Fruit fly (Drosophila melanogaster) whole organism, pupa: ENCODE results near the gene CG3529.

Experiments
- CG10348 ChIP-seq: fragments of 200-800 bp; sonication (Bioruptor generic); IDR thresholded peaks from 2 replicates; pipeline ENCODE4 v1.3.6; 2022; ENCODE audit warnings: missing biosample characterization, missing genetic modification characterization
- CG12605 ChIP-seq: fragments of 200-800 bp; sonication (Bioruptor generic); IDR thresholded peaks from 2 replicates; pipeline ENCODE4 v1.3.6; 2022; ENCODE audit warnings: missing biosample characterization, missing genetic modification characterization
- CG13204 ChIP-seq: fragments of 200-800 bp; sonication (Bioruptor generic); optimal IDR thresholded peaks from 2 replicates; lab custom pipeline; 2018; ENCODE audit warnings: missing biosample characterization, mild to moderate bottlenecking, missing genetic modification characterization, moderate library complexity
- CG14655 ChIP-seq: fragments of 200-800 bp; sonication (Bioruptor generic); optimal IDR thresholded peaks from 3 replicates; lab custom pipeline; 2017; ENCODE audit warnings: mild to moderate bottlenecking, missing biosample characterization, missing genetic modification reagents, missing genetic modification characterization
- CG15710 ChIP-seq: fragments of 200-800 bp; sonication (Bioruptor generic); optimal IDR thresholded peaks from 2 replicates; lab custom pipeline; 2018; ENCODE audit warnings: missing biosample characterization, mild to moderate bottlenecking, missing genetic modification characterization, moderate library complexity
- CG17806 ChIP-seq: fragments of 200-800 bp; sonication (Bioruptor generic); optimal IDR thresholded peaks from 2 replicates; lab custom pipeline; 2018; ENCODE audit warnings: missing biosample characterization, mild to moderate bottlenecking, missing genetic modification characterization, moderate library complexity
- CG32121 ChIP-seq: fragments of 200-800 bp; sonication (Bioruptor generic); IDR thresholded peaks from 2 replicates; pipeline ENCODE4 v1.3.6; 2022; ENCODE audit warnings: missing biosample characterization, missing genetic modification characterization
- CG34367 ChIP-seq: fragments of 200-800 bp; sonication (Bioruptor generic); optimal IDR thresholded peaks from 2 replicates; lab custom pipeline; 2018; ENCODE audit warnings: missing biosample characterization, mild to moderate bottlenecking, missing genetic modification characterization
- CG4496 ChIP-seq: fragments of 200-800 bp; sonication (Bioruptor generic); IDR thresholded peaks from 3 replicates; pipeline ENCODE4 v1.3.6; 2022; ENCODE audit warnings: missing biosample characterization, missing genetic modification characterization
- CG8159 ChIP-seq: fragments of 200-800 bp; sonication (Bioruptor generic); optimal IDR thresholded peaks from 3 replicates; lab custom pipeline; 2018; ENCODE audit warnings: missing biosample characterization, mild to moderate bottlenecking, missing genetic modification characterization, moderate library complexity
- CG8301 ChIP-seq: fragments of 200-800 bp; sonication (Bioruptor generic); optimal IDR thresholded peaks from 2 replicates; lab custom pipeline; 2018; ENCODE audit warnings: missing biosample characterization, mild to moderate bottlenecking, missing genetic modification characterization
- CG9948 ChIP-seq: fragments of 200-800 bp; sonication (Bioruptor generic); optimal IDR thresholded peaks from 2 replicates; lab custom pipeline; 2018; ENCODE audit warnings: missing biosample characterization, mild to moderate bottlenecking, missing genetic modification characterization, moderate library complexity
- D1 ChIP-seq: fragments of 200-800 bp; sonication (Bioruptor generic); optimal IDR thresholded peaks from 2 replicates; lab custom pipeline; 2018; ENCODE audit warnings: missing biosample characterization, mild to moderate bottlenecking, missing genetic modification characterization, moderate library complexity
- EcR ChIP-seq: fragments of 200-800 bp; sonication (Bioruptor generic); optimal IDR thresholded peaks from 3 replicates; lab custom pipeline; 2019; ENCODE audit warnings: missing biosample characterization, missing genetic modification characterization, mild to moderate bottlenecking, moderate library complexity, missing genetic modification reagents
- Ets98B ChIP-seq: fragments of 200-800 bp; sonication (Bioruptor generic); IDR thresholded peaks from 2 replicates; pipeline ENCODE4 v1.3.6; 2022; ENCODE audit warnings: missing biosample characterization, missing genetic modification characterization
- Pif1A ChIP-seq: fragments of 200-800 bp; sonication (Bioruptor generic); optimal IDR thresholded peaks from 3 replicates; lab custom pipeline; 2016; ENCODE audit warnings: missing biosample characterization, missing genetic modification characterization
- Pif1B ChIP-seq: fragments of 200-800 bp; sonication (Bioruptor generic); optimal IDR thresholded peaks from 3 replicates; lab custom pipeline; 2016; ENCODE audit warnings: missing biosample characterization, missing genetic modification characterization
- Snoo ChIP-seq: fragments of 200-800 bp; sonication (Bioruptor generic); optimal IDR thresholded peaks from 3 replicates; lab custom pipeline; 2017; ENCODE audit warnings: missing biosample characterization, mild to moderate bottlenecking, missing genetic modification characterization, inconsistent platforms
- fd96Ca ChIP-seq: fragments of 200-800 bp; sonication (Bioruptor generic); IDR thresholded peaks from 3 replicates; pipeline ENCODE4 v1.3.6; 2022; ENCODE audit warnings: missing biosample characterization, missing genetic modification characterization
- gl ChIP-seq: fragments of 200-800 bp; sonication (Bioruptor generic); optimal IDR thresholded peaks from 2 replicates; lab custom pipeline; 2018; ENCODE audit warnings: missing biosample characterization, mild to moderate bottlenecking, missing genetic modification characterization
- rn ChIP-seq: fragments of 200-800 bp; sonication (Bioruptor generic); IDR thresholded peaks from 2 replicates; pipeline ENCODE4 v1.3.6; 2022; ENCODE audit warnings: missing biosample characterization, missing genetic modification characterization

CG3529 gene

DNA sequence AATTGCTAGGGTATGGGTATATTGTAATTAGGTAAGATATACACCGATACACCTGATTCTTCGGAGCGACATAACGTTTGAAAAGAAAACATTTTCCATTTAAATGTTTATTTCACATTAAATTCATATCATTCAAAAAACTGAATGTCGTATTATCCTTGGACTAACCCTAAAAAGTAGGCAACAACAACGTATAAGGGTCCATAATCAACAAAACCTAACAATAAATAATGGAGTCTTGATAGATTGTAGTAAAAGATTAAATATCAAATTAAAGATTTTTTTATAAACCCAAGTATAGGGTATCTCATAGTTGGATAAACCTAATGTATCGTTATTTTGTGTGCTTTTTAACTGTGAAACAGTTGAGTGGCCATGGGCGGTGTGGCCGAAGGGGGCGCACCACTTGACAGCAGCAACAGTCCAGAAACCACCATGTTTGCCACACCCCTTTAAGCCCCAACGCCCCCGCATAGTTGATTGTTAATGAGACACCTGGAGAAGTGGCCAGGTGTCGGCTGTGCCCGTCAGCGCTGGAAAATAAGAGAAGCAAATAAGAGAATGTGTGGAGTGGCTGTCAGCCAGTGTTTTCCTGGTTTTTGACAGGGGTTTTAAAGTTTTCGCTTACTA lies 21.7 kb downstream of the CG3529 start:
- TF ChIP-seq CG8301 (tag; lab: Kevin White, UChicago), result no peak
- no peak for TF ChIP-seq fd96Ca (GFP tag; lab: Robert Waterston, UW)
- no peak for TF ChIP-seq CG14655 (GFP tag; lab: Kevin White, UChicago)
- TF ChIP-seq Pif1A (GFP tag; lab: Kevin White, UChicago), result peak; percentile 27
- TF ChIP-seq CG8159 (tag; lab: Kevin White, UChicago), result peak; percentile 18
- no peak for TF ChIP-seq CG17806 (tag; lab: Kevin White, UChicago)
- TF ChIP-seq EcR (GFP tag; lab: Kevin White, UChicago), result no peak
- no peak for TF ChIP-seq Ets98B (GFP tag; lab: Robert Waterston, UW)
- TF ChIP-seq CG4496 (GFP tag; lab: Robert Waterston, UW), result no peak
- TF ChIP-seq gl (tag; lab: Kevin White, UChicago), result no peak
- TF ChIP-seq CG13204, result no peak
- TF ChIP-seq CG32121 (GFP tag; lab: Robert Waterston, UW), result no peak
- TF ChIP-seq CG9948, result peak; percentile 10

DNA sequence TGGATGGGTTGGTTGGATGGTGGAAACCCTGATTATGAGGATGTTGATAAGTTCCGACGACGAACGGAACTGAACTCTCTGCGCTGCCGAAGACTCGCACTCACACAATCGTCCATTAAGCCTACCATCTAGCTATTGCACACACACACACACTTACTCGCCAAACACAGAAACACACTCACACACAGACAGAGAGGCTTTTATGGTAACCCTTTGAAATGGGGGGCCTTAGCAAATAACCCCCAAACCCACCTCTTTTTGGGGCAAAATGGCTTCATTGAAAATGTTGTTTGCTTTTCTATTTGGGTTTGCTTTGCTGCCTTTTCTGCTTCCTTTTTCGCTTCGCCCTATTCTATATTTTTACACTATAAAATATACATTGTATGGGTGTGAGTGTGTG lies 22.4 kb downstream of the CG3529 start:
- no peak for TF ChIP-seq Pif1B (GFP tag; lab: Kevin White, UChicago)
- TF ChIP-seq Snoo (tag; lab: Kevin White, UChicago), result no peak
- no peak for TF ChIP-seq fd96Ca (GFP tag; lab: Robert Waterston, UW)

DNA sequence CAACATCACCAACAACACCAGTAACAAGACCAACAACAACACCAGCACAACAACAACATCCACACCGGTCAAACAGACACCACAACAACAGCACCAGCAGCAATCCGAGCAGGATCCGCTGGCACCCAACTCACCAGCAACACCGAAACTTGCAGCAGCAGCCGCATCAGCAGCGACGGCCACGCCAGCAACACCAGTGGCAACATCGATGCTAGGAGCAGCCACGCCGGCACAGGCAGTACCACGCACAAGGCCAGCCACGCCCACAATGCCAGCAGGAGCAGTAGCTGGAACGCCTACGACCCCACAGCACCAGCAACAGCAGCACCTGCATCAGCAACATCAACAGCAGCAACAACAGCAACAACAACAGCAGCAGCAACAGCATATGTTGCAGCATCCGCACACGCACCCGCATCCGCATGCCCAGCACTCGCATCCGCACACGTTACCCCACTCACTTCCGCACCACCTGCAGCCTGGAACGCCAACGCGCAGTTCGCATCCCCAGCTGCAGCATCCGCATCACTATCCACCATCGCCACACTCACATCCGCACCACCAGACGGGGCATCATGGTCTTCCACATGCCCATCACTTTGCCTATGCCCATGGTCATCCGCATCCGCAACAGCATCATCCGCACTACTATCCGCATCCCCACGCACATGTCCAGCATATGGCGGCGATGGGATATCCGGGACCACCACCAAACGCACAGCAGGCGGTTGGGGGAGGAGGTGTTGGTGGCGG lies 24.7 kb downstream of the CG3529 start:
- TF ChIP-seq fd96Ca (GFP tag; lab: Robert Waterston, UW), result no peak
- TF ChIP-seq CG15710 (tag; lab: Kevin White, UChicago), result no peak
- TF ChIP-seq CG32121 (GFP tag; lab: Robert Waterston, UW), result no peak
- TF ChIP-seq Pif1B (GFP tag; lab: Kevin White, UChicago), result no peak
- no peak for TF ChIP-seq Snoo (tag; lab: Kevin White, UChicago)
- TF ChIP-seq CG10348 (GFP tag; lab: Robert Waterston, UW), result no peak
- TF ChIP-seq CG8159 (tag; lab: Kevin White, UChicago), result no peak
- TF ChIP-seq CG9948, result no peak
- TF ChIP-seq gl (tag; lab: Kevin White, UChicago), result no peak
- no peak for TF ChIP-seq Ets98B (GFP tag; lab: Robert Waterston, UW)
- no peak for TF ChIP-seq EcR (GFP tag; lab: Kevin White, UChicago)

DNA sequence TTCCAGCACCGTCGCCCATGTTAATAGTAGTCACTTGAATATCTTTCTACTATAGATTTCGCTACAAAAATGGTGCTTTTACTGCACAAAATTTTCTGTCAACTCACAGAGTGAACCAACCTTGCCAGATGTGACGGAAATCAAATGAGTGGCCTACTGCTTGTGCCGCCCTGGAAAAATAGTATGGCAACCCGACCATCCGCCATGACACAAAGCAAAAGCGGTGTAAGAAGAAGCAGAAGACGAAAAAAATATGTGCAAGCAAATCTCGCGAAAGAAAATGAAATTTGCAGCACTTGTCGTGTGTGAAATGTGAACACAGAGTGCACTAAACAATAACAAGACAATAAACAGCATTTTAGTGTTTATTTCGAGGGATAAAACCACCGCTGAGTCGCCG lies 30.2 kb downstream of the CG3529 start, which contains the start of the genes Uch-L5 and Jarid2:
Uch-L5 (minus strand) TSS at position 137 of the 400 bp plus-strand sequence.
Jarid2 (plus strand) TSS at position 210 of the 400 bp plus-strand sequence.
- TF ChIP-seq Snoo (tag; lab: Kevin White, UChicago) (peak; percentile 39), CG17806 (tag; lab: Kevin White, UChicago) (peak; percentile 23), Ets98B (GFP tag; lab: Robert Waterston, UW) (peak; percentile 39), CG12605 (peak; percentile 46), EcR (GFP tag; lab: Kevin White, UChicago) (no peak)
- TF ChIP-seq, all 21 proteins: peak for 4

DNA sequence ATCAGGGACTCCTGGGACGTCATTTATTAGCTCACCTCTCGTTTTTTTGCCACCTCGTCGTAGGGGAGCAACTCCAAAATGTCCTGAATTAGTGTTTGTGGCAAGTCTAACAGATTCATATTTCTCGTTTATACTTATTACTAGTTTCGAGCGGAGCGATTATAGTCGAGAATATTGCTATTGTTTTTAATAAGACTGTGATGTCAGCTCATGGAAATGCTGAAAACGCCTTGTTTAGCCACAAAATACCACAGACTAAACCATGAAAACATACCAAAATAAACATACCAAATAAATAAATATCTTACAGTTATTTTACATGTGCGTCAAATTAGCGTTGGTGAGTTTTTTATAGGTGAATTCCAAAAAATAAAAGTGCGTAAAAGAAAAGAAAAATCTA lies 40.9 kb downstream of the CG3529 start, which contains the start of gene pall:
pall (minus strand) TSS at position 205 of the 400 bp plus-strand sequence.
- no peak for TF ChIP-seq rn
- TF ChIP-seq gl (tag; lab: Kevin White, UChicago), result no peak
- no peak for TF ChIP-seq EcR (GFP tag; lab: Kevin White, UChicago)
- TF ChIP-seq CG8159 (tag; lab: Kevin White, UChicago), result no peak
- no peak for TF ChIP-seq Pif1A (GFP tag; lab: Kevin White, UChicago)
- TF ChIP-seq CG15710 (tag; lab: Kevin White, UChicago), result no peak
- TF ChIP-seq Pif1B (GFP tag; lab: Kevin White, UChicago), result no peak
- no peak for TF ChIP-seq CG32121 (GFP tag; lab: Robert Waterston, UW)
- no peak for TF ChIP-seq CG10348 (GFP tag; lab: Robert Waterston, UW)
- TF ChIP-seq Ets98B (GFP tag; lab: Robert Waterston, UW), result no peak
- no peak for TF ChIP-seq fd96Ca (GFP tag; lab: Robert Waterston, UW)
- no peak for TF ChIP-seq CG8301 (tag; lab: Kevin White, UChicago)
- TF ChIP-seq D1, result no peak
- TF ChIP-seq CG12605, result no peak
- TF ChIP-seq CG9948, result no peak
- TF ChIP-seq CG14655 (GFP tag; lab: Kevin White, UChicago), result no peak
- no peak for TF ChIP-seq CG34367 (tag; lab: Kevin White, UChicago)
- no peak for TF ChIP-seq CG17806 (tag; lab: Kevin White, UChicago)
- TF ChIP-seq CG4496 (GFP tag; lab: Robert Waterston, UW), result no peak

DNA sequence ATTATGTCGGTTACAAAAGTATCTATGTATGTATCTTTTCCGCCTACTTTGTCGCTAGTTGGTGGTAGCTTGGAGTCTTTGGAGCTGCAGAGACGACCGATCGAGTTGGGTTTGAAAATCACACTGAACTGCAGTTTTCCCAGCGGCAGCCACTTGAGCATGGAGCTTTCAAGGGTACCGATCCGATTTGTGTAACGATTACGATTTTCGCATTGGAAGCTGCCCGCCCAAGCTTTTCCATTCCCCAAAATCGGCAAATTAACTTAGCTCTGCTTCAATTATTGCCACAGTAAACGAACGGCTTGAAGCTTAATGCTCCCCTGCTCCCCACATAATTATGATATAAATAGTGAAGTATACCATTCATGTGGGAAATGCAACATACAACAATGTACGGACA lies 42.5 kb downstream of the CG3529 start, which contains the start of gene CG32036:
CG32036 (minus strand) TSS at position 101 of the 400 bp plus-strand sequence.
- TF ChIP-seq D1 (no peak), CG4496 (GFP tag; lab: Robert Waterston, UW) (peak; percentile 12; the same call in 1 of the 3 replicates)
- TF ChIP-seq, all 21 proteins: peak for 1
